Worm (Caenorhabditis elegans) whole organism, L1 larva: ENCODE data around the gene del-1.

Experiments
- C34B4.2 ChIP-seq: sonication (generic microtip); optimal IDR thresholded peaks from 2 replicates; lab custom pipeline; 2017; ENCODE audit warnings: mild to moderate bottlenecking, missing genetic modification characterization, missing compliant biosample characterization
- Y116A8C.19 ChIP-seq: sonication (generic microtip); optimal IDR thresholded peaks from 2 replicates; lab custom pipeline; 2016; ENCODE audit warnings: missing compliant biosample characterization, missing genetic modification characterization, borderline replicate concordance
- aha-1 ChIP-seq: fragments of 150-350 bp; optimal IDR thresholded peaks from 2 replicates; lab custom pipeline; 2014; ENCODE audit warnings: missing biosample characterization, missing genetic modification characterization
- alr-1 ChIP-seq: fragments of 200-800 bp; sonication (Bioruptor generic); optimal IDR thresholded peaks from 2 replicates; lab custom pipeline; 2018; ENCODE audit warnings: borderline replicate concordance, mild to moderate bottlenecking, missing genetic modification characterization, missing compliant biosample characterization
- aly-2 ChIP-seq: fragments of 150-350 bp; optimal IDR thresholded peaks from 2 replicates; lab custom pipeline; 2014; ENCODE audit warnings: missing biosample characterization, missing genetic modification characterization
- ceh-82 ChIP-seq, 3 experiments: fragments of 150-350 bp in 1 of 3; sonication (generic microtip) in 2 of 3; optimal IDR thresholded peaks; 2 replicates each; lab custom pipeline; 2014 to 2017; ENCODE audit warnings: missing biosample characterization in 3 of 3, missing genetic modification characterization in 3 of 3
- ceh-90 ChIP-seq: sonication (generic microtip); optimal IDR thresholded peaks from 2 replicates; lab custom pipeline; 2016; ENCODE audit warnings: missing genetic modification characterization, missing compliant biosample characterization
- ces-1 ChIP-seq: fragments of 150-350 bp; optimal IDR thresholded peaks from 2 replicates; lab custom pipeline; 2014; ENCODE audit warnings: missing biosample characterization, missing genetic modification reagents, missing genetic modification characterization
- dsc-1 ChIP-seq: sonication (generic microtip); optimal IDR thresholded peaks from 2 replicates; lab custom pipeline; 2016; ENCODE audit warnings: mild to moderate bottlenecking, missing genetic modification characterization, missing compliant biosample characterization
- efl-1 ChIP-seq, 4 experiments: fragments of 150-350 bp; optimal IDR thresholded peaks in 3 of 4; peaks in 1 of 4; 1 replicate in 1 of 4; 2 replicates in 3 of 4; lab custom pipeline; 2014; ENCODE audit warnings: missing biosample characterization in 2 of 4, missing genetic modification characterization in 2 of 4, missing genetic modification reagents in 2 of 4
- egl-13 ChIP-seq: sonication (generic microtip); optimal IDR thresholded peaks from 2 replicates; lab custom pipeline; 2016; ENCODE audit warnings: missing genotype, missing genetic modification reagents, missing genetic modification characterization, missing compliant biosample characterization
- egl-27 ChIP-seq, 2 experiments: fragments of 150-350 bp in 1 of 2; sonication (generic microtip); optimal IDR thresholded peaks; 3 replicates each; lab custom pipeline; 2017 to 2018; ENCODE audit warnings: missing biosample characterization in 2 of 2, missing genetic modification characterization in 2 of 2, missing genetic modification reagents in 2 of 2
- elt-3 ChIP-seq, 6 experiments: fragments of 150-350 bp in 1 of 6; sonication (generic microtip); optimal IDR thresholded peaks; 2 replicates each; lab custom pipeline; 2017 to 2018; ENCODE audit warnings: missing biosample characterization in 6 of 6, missing genetic modification characterization in 6 of 6, inconsistent platforms in 1 of 6
- grh-1 ChIP-seq: fragments of 200-800 bp; sonication (Bioruptor generic); IDR thresholded peaks from 2 replicates; pipeline ENCODE4 v1.3.6; 2022; ENCODE audit warnings: missing genetic modification reagents, missing genetic modification characterization, missing compliant biosample characterization
- hlh-17 ChIP-seq: fragments of 200-800 bp; sonication (Bioruptor generic); optimal IDR thresholded peaks from 2 replicates; lab custom pipeline; 2018; ENCODE audit warnings: missing genetic modification characterization, mild to moderate bottlenecking, missing compliant biosample characterization, moderate library complexity, borderline replicate concordance
- hlh-4 ChIP-seq: sonication (generic microtip); optimal IDR thresholded peaks from 2 replicates; lab custom pipeline; 2016; ENCODE audit warnings: mild to moderate bottlenecking, missing genetic modification characterization, missing compliant biosample characterization
- irx-1 ChIP-seq: sonication (generic microtip); optimal IDR thresholded peaks from 2 replicates; lab custom pipeline; 2016; ENCODE audit warnings: missing genetic modification characterization, missing compliant biosample characterization
- lin-14 ChIP-seq: fragments of 200-800 bp; sonication (Bioruptor generic); optimal IDR thresholded peaks from 2 replicates; lab custom pipeline; 2018; ENCODE audit warnings: mild to moderate bottlenecking, missing genetic modification characterization, moderate library complexity, missing compliant biosample characterization
- lin-35 ChIP-seq, 2 experiments: fragments of 150-350 bp; optimal IDR thresholded peaks; 2 replicates each; lab custom pipeline; 2014; ENCODE audit warnings: missing biosample characterization in 2 of 2, missing genetic modification characterization in 2 of 2, missing genetic modification reagents in 2 of 2
- lir-3 ChIP-seq: sonication (generic microtip); optimal IDR thresholded peaks from 2 replicates; lab custom pipeline; 2016; ENCODE audit warnings: mild to moderate bottlenecking, missing genetic modification characterization, moderate library complexity, missing compliant biosample characterization; ENCODE audit not compliant: poor library complexity
- lsy-2 ChIP-seq, 2 experiments: fragments of 150-350 bp; optimal IDR thresholded peaks; 2 replicates each; lab custom pipeline; 2014; ENCODE audit warnings: missing biosample characterization in 2 of 2, missing genetic modification characterization in 2 of 2
- mdl-1 ChIP-seq, 2 experiments: fragments of 150-350 bp; optimal IDR thresholded peaks; 2 replicates each; lab custom pipeline; 2014 to 2017; ENCODE audit warnings: missing biosample characterization in 2 of 2, missing genetic modification characterization in 2 of 2, inconsistent platforms in 1 of 2
- nhr-12 ChIP-seq: sonication (generic microtip); optimal IDR thresholded peaks from 2 replicates; lab custom pipeline; 2017; ENCODE audit warnings: missing biosample characterization, missing genetic modification characterization
- nhr-19 ChIP-seq: fragments of 200-800 bp; sonication (Bioruptor generic); conservative IDR thresholded peaks from 2 replicates; pipeline ENCODE4 v1.3.6; 2022; ENCODE audit warnings: missing genetic modification characterization, missing compliant biosample characterization
- nhr-20 ChIP-seq: sonication (generic microtip); optimal IDR thresholded peaks from 2 replicates; lab custom pipeline; 2016; ENCODE audit warnings: mild to moderate bottlenecking, missing genetic modification characterization, missing compliant biosample characterization
- nhr-237 ChIP-seq: fragments of 150-350 bp; optimal IDR thresholded peaks from 2 replicates; lab custom pipeline; 2014; ENCODE audit warnings: missing biosample characterization, missing genetic modification characterization
- nhr-47 ChIP-seq: sonication (generic microtip); optimal IDR thresholded peaks from 2 replicates; lab custom pipeline; 2016; ENCODE audit warnings: mild to moderate bottlenecking, missing genetic modification characterization, moderate library complexity, missing compliant biosample characterization
- nhr-71 ChIP-seq: sonication (generic microtip); optimal IDR thresholded peaks from 2 replicates; lab custom pipeline; 2016; ENCODE audit warnings: mild to moderate bottlenecking, missing genetic modification characterization, moderate library complexity, missing compliant biosample characterization
- nhr-84 ChIP-seq: sonication (generic microtip); optimal IDR thresholded peaks from 2 replicates; lab custom pipeline; 2017; ENCODE audit warnings: missing biosample characterization, missing genetic modification characterization
- nhr-90 ChIP-seq: sonication (generic microtip); optimal IDR thresholded peaks from 2 replicates; lab custom pipeline; 2016; ENCODE audit warnings: mild to moderate bottlenecking, missing genetic modification characterization, missing compliant biosample characterization; ENCODE audit not compliant: poor library complexity
- pag-3 ChIP-seq: sonication (generic microtip); optimal IDR thresholded peaks from 2 replicates; lab custom pipeline; 2017; ENCODE audit warnings: missing genetic modification characterization, mild to moderate bottlenecking, missing compliant biosample characterization, antibody characterized with exemption, borderline replicate concordance; ENCODE audit not compliant: insufficient read depth
- rnt-1 ChIP-seq: sonication (generic microtip); optimal IDR thresholded peaks from 2 replicates; lab custom pipeline; 2016; ENCODE audit warnings: mild to moderate bottlenecking, missing genetic modification characterization, moderate library complexity, missing compliant biosample characterization
- skn-1 ChIP-seq: fragments of 150-350 bp; optimal IDR thresholded peaks from 2 replicates; lab custom pipeline; 2014; ENCODE audit warnings: missing biosample characterization, missing genetic modification characterization
- snu-23 ChIP-seq: sonication (generic microtip); optimal IDR thresholded peaks from 2 replicates; lab custom pipeline; 2016; ENCODE audit warnings: missing genetic modification characterization, missing compliant biosample characterization
- swsn-7 ChIP-seq: sonication (generic microtip); optimal IDR thresholded peaks from 2 replicates; lab custom pipeline; 2016; ENCODE audit warnings: missing genetic modification characterization, missing compliant biosample characterization
- tlp-1 ChIP-seq: fragments of 150-350 bp; optimal IDR thresholded peaks from 2 replicates; lab custom pipeline; 2014; ENCODE audit warnings: missing biosample characterization, missing genetic modification characterization
- unc-130 ChIP-seq: fragments of 150-350 bp; optimal IDR thresholded peaks from 2 replicates; lab custom pipeline; 2017; ENCODE audit warnings: missing biosample characterization, missing genetic modification characterization, inconsistent platforms
- unc-30 ChIP-seq: sonication (generic microtip); optimal IDR thresholded peaks from 2 replicates; lab custom pipeline; 2017; ENCODE audit warnings: missing biosample characterization, missing genetic modification characterization
- unc-98 ChIP-seq: fragments of 200-800 bp; sonication (Bioruptor generic); IDR thresholded peaks from 2 replicates; pipeline ENCODE4 v1.3.6; 2022; ENCODE audit warnings: missing genetic modification characterization, missing compliant biosample characterization
- zag-1 ChIP-seq: fragments of 150-350 bp; optimal IDR thresholded peaks from 2 replicates; lab custom pipeline; 2014; ENCODE audit warnings: missing biosample characterization, missing genetic modification characterization
- zip-4 ChIP-seq: fragments of 200-800 bp; sonication (Bioruptor generic); optimal IDR thresholded peaks from 2 replicates; lab custom pipeline; 2018; ENCODE audit warnings: mild to moderate bottlenecking, missing genetic modification characterization, moderate library complexity, missing compliant biosample characterization
- ztf-11 ChIP-seq, 2 experiments: sonication (generic microtip); optimal IDR thresholded peaks; 2 replicates each; lab custom pipeline; 2016 to 2017; ENCODE audit warnings: missing genetic modification characterization in 2 of 2, missing biosample characterization in 1 of 2, missing compliant biosample characterization in 1 of 2

The del-1 gene

DNA sequence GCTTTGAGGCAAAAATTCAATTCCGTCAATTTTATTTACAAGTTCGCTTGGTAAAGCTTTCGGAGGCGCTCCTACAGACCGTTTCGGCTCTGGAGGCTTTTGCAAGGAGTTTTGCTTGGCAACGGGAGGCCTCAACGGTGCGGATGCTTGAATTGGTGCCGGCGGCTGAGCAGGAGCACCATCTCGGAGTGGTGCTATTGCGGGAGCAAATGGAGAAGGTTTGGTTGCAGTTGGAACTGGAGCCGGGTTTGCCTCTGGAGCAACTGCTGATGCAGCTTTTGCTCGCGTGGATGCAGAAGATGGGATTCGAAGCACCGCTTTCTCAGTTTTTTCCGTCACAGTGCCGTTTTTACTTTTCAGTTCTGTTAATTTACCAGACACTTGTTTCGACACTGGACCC lies 22.1 kb downstream of the del-1 start:
- TF ChIP-seq tlp-1 (tag; lab: Kevin White, UChicago) (no peak), egl-27 (tag; optimal IDR thresholded peaks at IDR 0.05; lab: Kevin White, UChicago) (no peak)

DNA sequence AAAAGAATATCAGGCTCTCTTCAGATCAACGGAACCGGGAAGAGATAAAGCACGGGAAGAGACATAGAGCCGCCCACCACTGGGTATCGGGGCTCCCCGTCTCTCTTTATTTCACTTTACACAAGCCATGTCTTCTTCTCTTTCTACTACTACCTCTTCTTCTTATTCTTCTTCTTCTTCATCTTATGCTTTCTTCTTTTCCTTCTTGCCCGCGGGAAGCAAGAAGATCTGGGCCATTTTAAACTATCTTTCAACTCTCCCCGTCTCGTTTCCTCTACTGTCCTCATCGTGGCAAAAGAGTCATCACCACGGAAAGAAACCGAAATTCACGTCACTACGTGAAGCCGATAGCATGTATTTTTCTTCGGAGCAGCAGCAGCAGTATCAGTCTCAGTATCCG lies 24.8 kb downstream of the del-1 start:
- TF ChIP-seq ces-1 (GFP tag; lab: Kevin White, UChicago) (no peak), nhr-71 (tag; lab: Kevin White, UChicago) (peak; percentile 71), aly-2 (tag; lab: Kevin White, UChicago) (no peak), nhr-20 (peak; percentile 24), unc-30 (tag; lab: Kevin White, UChicago) (no peak), lin-14 (GFP tag; lab: Kevin White, UChicago) (peak; percentile 64), pag-3 (tag; lab: Kevin White, UChicago) (peak; percentile 55), rnt-1 (tag; lab: Kevin White, UChicago) (peak; percentile 36), snu-23 (GFP tag; lab: Kevin White, UChicago) (peak; percentile 43), lsy-2 (tag; optimal IDR thresholded peaks at IDR 0.05; lab: Kevin White, UChicago) (peak in 1 of 2 experiments; percentile 14), dsc-1 (tag; lab: Kevin White, UChicago) (peak; percentile 39), swsn-7 (peak; percentile 1)
- TF ChIP-seq, all 84 proteins: peak for 9

DNA sequence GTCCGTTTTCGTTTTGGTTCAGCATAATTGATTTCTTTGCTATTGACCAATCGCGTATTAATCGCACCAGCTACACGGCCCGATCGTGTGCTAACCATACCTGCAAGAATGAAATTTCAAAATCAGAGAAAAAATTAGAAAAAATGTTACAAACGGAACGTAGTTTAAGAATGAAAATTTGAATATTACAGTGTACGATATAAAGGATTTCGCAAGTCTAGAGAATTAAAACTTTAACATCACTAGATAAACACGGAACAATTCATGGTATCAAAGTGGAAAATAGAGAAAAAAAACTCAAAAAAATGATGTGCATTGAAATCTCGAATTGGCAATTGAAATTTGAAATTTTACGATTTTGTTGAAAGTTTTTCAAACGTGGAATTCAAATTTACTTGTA lies 28.7 kb downstream of the del-1 start, which contains the start of gene madd-3:
Gene madd-3, minus strand, starts transcription at position 101 of the 400 bp plus-strand sequence.
- TF ChIP-seq pag-3 (tag; lab: Kevin White, UChicago) (no peak), irx-1 (tag; lab: Kevin White, UChicago) (no peak), ceh-90 (no peak), nhr-19 (GFP tag; lab: Robert Waterston, UW) (no peak), unc-30 (tag; lab: Kevin White, UChicago) (no peak), nhr-237 (tag; lab: Kevin White, UChicago) (no peak), ztf-11 (tag; optimal IDR thresholded peaks at IDR 0.05; lab: Kevin White, UChicago) (no peak), unc-98 (GFP tag; lab: Robert Waterston, UW) (no peak)

DNA sequence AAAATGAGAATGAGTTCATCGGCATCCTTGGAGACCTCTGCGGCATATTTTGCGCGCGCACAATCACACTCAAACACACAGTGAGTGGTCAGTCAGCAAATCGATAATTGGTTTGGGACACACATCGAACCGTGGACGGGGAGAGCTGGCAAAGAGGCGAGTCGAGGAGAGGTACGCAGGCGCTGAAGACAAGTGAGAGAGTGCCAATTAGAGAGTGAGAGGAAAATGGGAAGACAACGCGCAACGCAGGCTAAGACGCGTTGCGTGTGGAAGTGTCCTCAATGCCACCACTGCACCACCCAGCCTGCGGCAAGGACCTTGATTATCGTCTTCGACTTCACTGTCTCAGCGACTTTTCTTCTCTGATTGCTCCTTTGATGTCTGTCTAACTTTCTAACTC lies 29.3 kb downstream of the del-1 start:
- no peak for TF ChIP-seq tlp-1 (tag; lab: Kevin White, UChicago)
- TF ChIP-seq efl-1 (optimal IDR thresholded peaks at IDR 0.05; lab: Kevin White, UChicago): peak; percentile 62 to 84
- peak; percentile 5 to 84 for TF ChIP-seq efl-1 (GFP tag; optimal IDR thresholded peaks at IDR 0.05 in 1 of 2; lab: Kevin White, UChicago)
- no peak for TF ChIP-seq zag-1 (tag; lab: Kevin White, UChicago)
- no peak for TF ChIP-seq C34B4.2 (tag; lab: Kevin White, UChicago)
- TF ChIP-seq alr-1 (tag; lab: Kevin White, UChicago): no peak
- no peak for TF ChIP-seq hlh-4 (tag; lab: Kevin White, UChicago)
- no peak for TF ChIP-seq unc-130 (tag; lab: Kevin White, UChicago)
- no peak for TF ChIP-seq nhr-84 (tag; lab: Kevin White, UChicago)
- TF ChIP-seq nhr-71 (tag; lab: Kevin White, UChicago): peak; percentile 88
- no peak for TF ChIP-seq aha-1
- TF ChIP-seq zip-4 (GFP tag; lab: Kevin White, UChicago): no peak
- no peak for TF ChIP-seq aly-2 (tag; lab: Kevin White, UChicago)
- TF ChIP-seq ceh-82 (tag; optimal IDR thresholded peaks at IDR 0.05; lab: Kevin White, UChicago): peak; percentile 63 to 72 (median 65)
- peak in 1 of 2 experiments; percentile 72 for TF ChIP-seq mdl-1 (tag; optimal IDR thresholded peaks at IDR 0.05; lab: Kevin White, UChicago)
- no peak for TF ChIP-seq elt-3 (tag; optimal IDR thresholded peaks at IDR 0.05; lab: Kevin White, UChicago)
- no peak for TF ChIP-seq hlh-17
- TF ChIP-seq unc-30 (tag; lab: Kevin White, UChicago): no peak
- peak; percentile 33 for TF ChIP-seq skn-1 (tag; lab: Kevin White, UChicago)
- TF ChIP-seq lin-35 (GFP tag; optimal IDR thresholded peaks at IDR 0.05; lab: Kevin White, UChicago): peak; percentile 53 to 76
- no peak for TF ChIP-seq Y116A8C.19 (tag; lab: Kevin White, UChicago)
- TF ChIP-seq nhr-90 (tag; lab: Kevin White, UChicago): peak; percentile 52
- peak; percentile 13; the same call in 1 of the 2 replicates for TF ChIP-seq unc-98 (GFP tag; lab: Robert Waterston, UW)
- no peak for TF ChIP-seq lir-3 (tag; lab: Kevin White, UChicago)
- TF ChIP-seq nhr-47: peak; percentile 74
- no peak for TF ChIP-seq egl-27 (tag; optimal IDR thresholded peaks at IDR 0.05; lab: Kevin White, UChicago)
- TF ChIP-seq grh-1 (GFP tag; lab: Robert Waterston, UW): 0 out of 2 replicates have a peak, but pooled peaks have one; percentile 28
- TF ChIP-seq nhr-19 (GFP tag; lab: Robert Waterston, UW): peak; percentile 75
- TF ChIP-seq nhr-12 (tag; lab: Kevin White, UChicago): no peak
- TF ChIP-seq swsn-7: peak; percentile 75
- peak; percentile 79 for TF ChIP-seq rnt-1 (tag; lab: Kevin White, UChicago)
- TF ChIP-seq egl-13 (tag; lab: Kevin White, UChicago): no peak
- TF ChIP-seq lin-14 (GFP tag; lab: Kevin White, UChicago): peak; percentile 92
